Worm (Caenorhabditis elegans) whole organism, midembryonic: ENCODE results near the gene fut-1.

Experiments
- cog-1 ChIP-seq: sonication (generic microtip); optimal IDR thresholded peaks from 2 replicates; lab custom pipeline; 2016; ENCODE audit warnings: missing genetic modification characterization, missing compliant biosample characterization
- flt-1 ChIP-seq: fragments of 200-800 bp; sonication (Bioruptor generic); IDR thresholded peaks from 2 replicates; pipeline ENCODE4 v1.3.6; 2022; ENCODE audit warnings: missing genetic modification characterization, missing compliant biosample characterization
- klf-2 ChIP-seq: fragments of 200-800 bp; sonication (Bioruptor generic); conservative IDR thresholded peaks from 2 replicates; pipeline ENCODE4 v1.3.6; 2022; ENCODE audit warnings: missing genetic modification reagents, missing genetic modification characterization, missing compliant biosample characterization
- med-1 ChIP-seq: sonication (generic microtip); optimal IDR thresholded peaks from 2 replicates; lab custom pipeline; 2017; ENCODE audit warnings: missing genetic modification characterization, mild to moderate bottlenecking, missing compliant biosample characterization, antibody characterized with exemption, missing genetic modification reagents; ENCODE audit not compliant: insufficient read depth
- ref-1 ChIP-seq: fragments of 200-800 bp; sonication (Bioruptor generic); conservative IDR thresholded peaks from 2 replicates; pipeline ENCODE4 v1.3.6; 2022; ENCODE audit warnings: missing genetic modification reagents, missing genetic modification characterization, missing compliant biosample characterization
- ztf-23 ChIP-seq: fragments of 200-800 bp; sonication (Bioruptor generic); IDR thresholded peaks from 2 replicates; pipeline ENCODE4 v1.3.6; 2022; ENCODE audit warnings: missing genetic modification reagents, missing genetic modification characterization, missing compliant biosample characterization

DNA sequence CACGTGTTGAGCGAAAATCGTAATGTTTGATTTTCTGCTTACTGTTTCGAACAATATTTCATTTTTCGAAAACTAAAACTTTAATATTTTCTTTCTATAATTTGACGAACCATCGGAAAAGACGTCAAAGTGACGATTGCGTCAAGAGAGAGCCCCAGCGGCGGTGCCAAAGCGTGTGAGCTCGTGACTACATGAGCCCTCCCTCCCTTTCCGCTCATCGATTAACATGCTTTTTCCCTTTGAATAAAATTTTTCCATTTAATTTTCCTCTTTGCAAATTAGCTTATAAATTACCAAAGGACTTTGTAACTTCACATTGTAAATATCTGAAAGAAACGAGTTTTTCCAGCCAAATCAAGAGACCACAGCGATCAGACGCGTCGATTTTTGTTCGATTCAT, 16.4 kb downstream of the fut-1 start:
- TF ChIP-seq ref-1 (GFP tag; lab: Robert Waterston, UW) (no peak), ztf-23 (GFP tag; lab: Robert Waterston, UW) (no peak), flt-1 (no peak), klf-2 (GFP tag; lab: Robert Waterston, UW) (no peak), cog-1 (tag; lab: Kevin White, UChicago) (no peak), med-1 (GFP tag; lab: Kevin White, UChicago) (no peak)
